Fruit fly (Drosophila melanogaster) whole organism, wandering third instar larva: ENCODE measurements around the gene bur.

ENCODE experiments used
- CG32264 ChIP-seq: fragments of 200-800 bp; sonication (Bioruptor generic); optimal IDR thresholded peaks from 2 replicates; lab custom pipeline; 2016; ENCODE audit warnings: missing biosample characterization, missing genetic modification characterization
- CG9705 ChIP-seq: fragments of 200-800 bp; sonication (Bioruptor generic); optimal IDR thresholded peaks from 2 replicates; lab custom pipeline; 2018; ENCODE audit warnings: missing biosample characterization, mild to moderate bottlenecking, missing genetic modification characterization
- CrebA ChIP-seq: fragments of 200-800 bp; sonication (Bioruptor generic); optimal IDR thresholded peaks from 2 replicates; lab custom pipeline; 2016; ENCODE audit warnings: missing biosample characterization, mild to moderate bottlenecking, missing genetic modification characterization, borderline replicate concordance
- Dfd ChIP-seq: fragments of >200 bp; optimal IDR thresholded peaks from 2 replicates; lab custom pipeline; 2017; ENCODE audit warnings: missing biosample characterization, missing genetic modification characterization
- Dif ChIP-seq: fragments of 200-275, 200-300 bp; sonication (Bioruptor generic); optimal IDR thresholded peaks from 2 replicates; lab custom pipeline; 2018; ENCODE audit warnings: missing biosample characterization, missing genetic modification characterization; ENCODE audit not compliant: partially characterized antibody
- GATAd ChIP-seq: sonication (Bioruptor generic); optimal IDR thresholded peaks from 2 replicates; lab custom pipeline; 2016; ENCODE audit warnings: missing biosample characterization, missing genetic modification characterization
- HLH106 ChIP-seq: fragments of 200-800 bp; optimal IDR thresholded peaks from 3 replicates; lab custom pipeline; 2019; ENCODE audit warnings: missing biosample characterization, mild to moderate bottlenecking, missing genetic modification characterization, moderate library complexity
- Hnf4 ChIP-seq: fragments of 200-800 bp; sonication (Bioruptor generic); optimal IDR thresholded peaks from 2 replicates; lab custom pipeline; 2016; ENCODE audit warnings: missing biosample characterization, mild to moderate bottlenecking, missing genetic modification characterization
- Jra ChIP-seq: sonication (Bioruptor generic); optimal IDR thresholded peaks from 2 replicates; lab custom pipeline; 2016; ENCODE audit warnings: missing biosample characterization, missing genetic modification characterization
- Mio ChIP-seq: sonication (Bioruptor generic); optimal IDR thresholded peaks from 2 replicates; lab custom pipeline; 2016; ENCODE audit warnings: missing biosample characterization, missing genetic modification characterization
- Myc ChIP-seq: fragments of >200 bp; optimal IDR thresholded peaks from 2 replicates; lab custom pipeline; 2017
- N ChIP-seq: fragments of >200 bp; optimal IDR thresholded peaks from 2 replicates; lab custom pipeline; 2018; ENCODE audit warnings: missing biosample characterization, missing external identifiers, missing genetic modification characterization
- OdsH ChIP-seq: fragments of 200-800 bp; sonication (Bioruptor generic); optimal IDR thresholded peaks from 2 replicates; lab custom pipeline; 2016; ENCODE audit warnings: missing biosample characterization, mild to moderate bottlenecking, missing genetic modification characterization
- Rel ChIP-seq, 2 experiments: fragments of 200-800 bp; sonication (Bioruptor generic) in 1 of 2; optimal IDR thresholded peaks; 2 replicates in 1 of 2; 3 replicates in 1 of 2; lab custom pipeline; 2016 to 2019; ENCODE audit warnings: mild to moderate bottlenecking in 2 of 2, missing biosample characterization in 2 of 2, missing genetic modification characterization in 2 of 2, moderate library complexity in 1 of 2
- Vsx2 ChIP-seq: fragments of 200-300, 225-300 bp; sonication (Bioruptor generic); optimal IDR thresholded peaks from 2 replicates; lab custom pipeline; 2018; ENCODE audit warnings: missing biosample characterization, missing genetic modification characterization; ENCODE audit not compliant: partially characterized antibody
- br ChIP-seq: fragments of 200-800 bp; sonication (Bioruptor generic); optimal IDR thresholded peaks from 2 replicates; lab custom pipeline; 2016; ENCODE audit warnings: missing biosample characterization, missing genetic modification characterization
- dmrt93B ChIP-seq: fragments of 200-800 bp; sonication (Bioruptor generic); optimal IDR thresholded peaks from 2 replicates; lab custom pipeline; 2018; ENCODE audit warnings: missing biosample characterization, mild to moderate bottlenecking, missing genetic modification characterization
- dsf ChIP-seq: sonication (Bioruptor generic); optimal IDR thresholded peaks from 2 replicates; lab custom pipeline; 2016; ENCODE audit warnings: missing biosample characterization, missing genetic modification characterization, borderline replicate concordance
- ey ChIP-seq: fragments of 200-800 bp; sonication (Bioruptor generic); optimal IDR thresholded peaks from 2 replicates; lab custom pipeline; 2016; ENCODE audit warnings: missing biosample characterization, missing genetic modification characterization
- foxo ChIP-seq, 2 experiments: fragments of 200-800 bp; sonication (Bioruptor generic); optimal IDR thresholded peaks; 2 replicates in 1 of 2; 3 replicates in 1 of 2; lab custom pipeline; 2016 to 2017; ENCODE audit warnings: missing biosample characterization in 2 of 2, missing genetic modification characterization in 2 of 2
- fru ChIP-seq: fragments of 200-800 bp; sonication (Bioruptor generic); optimal IDR thresholded peaks from 3 replicates; lab custom pipeline; 2016; ENCODE audit warnings: missing biosample characterization, mild to moderate bottlenecking, missing genetic modification characterization
- h ChIP-seq: fragments of 200-800 bp; sonication (Bioruptor generic); optimal IDR thresholded peaks from 3 replicates; lab custom pipeline; 2016; ENCODE audit warnings: missing biosample characterization, mild to moderate bottlenecking, missing genetic modification characterization
- jim ChIP-seq: fragments of 175-275, 200-325 bp; sonication (Bioruptor generic); optimal IDR thresholded peaks from 2 replicates; lab custom pipeline; 2016; ENCODE audit warnings: missing biosample characterization, mild to moderate bottlenecking, missing genetic modification characterization
- pan ChIP-seq: fragments of >200 bp; optimal IDR thresholded peaks from 2 replicates; lab custom pipeline; 2017
- psq ChIP-seq: fragments of 200-800 bp; sonication (Bioruptor generic); optimal IDR thresholded peaks from 3 replicates; lab custom pipeline; 2017; ENCODE audit warnings: missing biosample characterization, mild to moderate bottlenecking, missing genetic modification characterization, moderate library complexity
- rgr ChIP-seq: fragments of 200-800 bp; sonication (Bioruptor generic); optimal IDR thresholded peaks from 3 replicates; lab custom pipeline; 2016; ENCODE audit warnings: missing biosample characterization, mild to moderate bottlenecking, missing genetic modification characterization
- sage ChIP-seq: fragments of 200-800 bp; sonication (Bioruptor generic); optimal IDR thresholded peaks from 2 replicates; lab custom pipeline; 2016; ENCODE audit warnings: missing biosample characterization, mild to moderate bottlenecking, missing genetic modification characterization
- sv ChIP-seq: fragments of 200-800 bp; sonication (Bioruptor generic); optimal IDR thresholded peaks from 3 replicates; lab custom pipeline; 2016; ENCODE audit warnings: missing biosample characterization, missing genetic modification characterization
- tai ChIP-seq: sonication (Bioruptor generic); optimal IDR thresholded peaks from 2 replicates; lab custom pipeline; 2016; ENCODE audit warnings: missing biosample characterization, missing genetic modification characterization
- usp ChIP-seq: fragments of >200 bp; optimal IDR thresholded peaks from 2 replicates; lab custom pipeline; 2017; ENCODE audit warnings: missing biosample characterization, missing genetic modification characterization
- woc ChIP-seq: sonication (Bioruptor generic); optimal IDR thresholded peaks from 2 replicates; lab custom pipeline; 2016; ENCODE audit warnings: missing biosample characterization, mild to moderate bottlenecking, missing genetic modification characterization

bur gene

dm6 chr2L:21206193-21206592, 26.7 kb upstream of the bur start, which contains the start of gene clumsy:
TSS of gene clumsy (plus strand) at chr2L:21206493.
- TF ChIP-seq h (GFP tag; lab: Kevin White, UChicago) (no peak), CrebA (GFP tag; lab: Kevin White, UChicago) (no peak), woc (GFP tag; lab: Kevin White, UChicago) (no peak), Mio (GFP tag; lab: Kevin White, UChicago) (no peak), rgr (GFP tag; lab: Kevin White, UChicago) (no peak), dmrt93B (GFP tag; lab: Kevin White, UChicago) (no peak), psq (no peak), ey (GFP tag; lab: Kevin White, UChicago) (no peak), pan (lab: Kevin White, UChicago) (no peak), Jra (GFP tag; lab: Kevin White, UChicago) (no peak), sv (no peak), N (no peak), br (GFP tag; lab: Kevin White, UChicago) (no peak), Dif (no peak), usp (GFP tag; lab: Kevin White, UChicago) (no peak), Vsx2 (no peak), dsf (GFP tag; lab: Kevin White, UChicago) (no peak), Dfd (GFP tag; lab: Kevin White, UChicago) (no peak), foxo (GFP tag; optimal IDR thresholded peaks at IDR 0.05; lab: Kevin White, UChicago) (no peak), GATAd (no peak)

dm6 chr2L:21202702-21203101, 23.2 kb upstream of the bur start, which contains the start of gene CG31988:
TSS of gene CG31988 (minus strand) at chr2L:21202802.
- TF ChIP-seq CG32264 (GFP tag; lab: Kevin White, UChicago) (no peak), foxo (GFP tag; optimal IDR thresholded peaks at IDR 0.05; lab: Kevin White, UChicago) (no peak), tai (no peak), sv (no peak), HLH106 (tag; lab: Kevin White, UChicago) (no peak), Dif (no peak), dmrt93B (GFP tag; lab: Kevin White, UChicago) (no peak), woc (GFP tag; lab: Kevin White, UChicago) (no peak), dsf (GFP tag; lab: Kevin White, UChicago) (no peak), CG9705 (GFP tag; lab: Kevin White, UChicago) (no peak), ey (GFP tag; lab: Kevin White, UChicago) (no peak)

dm6 chr2L:21200275-21200674, 20.8 kb upstream of the bur start, which contains the start of gene CG31624:
TSS of gene CG31624 (minus strand) at chr2L:21200375.
- peak; percentile 16 for TF ChIP-seq Dfd (GFP tag; lab: Kevin White, UChicago)
- no peak for TF ChIP-seq Rel (GFP tag; optimal IDR thresholded peaks at IDR 0.05; lab: Kevin White, UChicago)
- no peak for TF ChIP-seq Rel (tag; optimal IDR thresholded peaks at IDR 0.05; lab: Kevin White, UChicago)

DNA sequence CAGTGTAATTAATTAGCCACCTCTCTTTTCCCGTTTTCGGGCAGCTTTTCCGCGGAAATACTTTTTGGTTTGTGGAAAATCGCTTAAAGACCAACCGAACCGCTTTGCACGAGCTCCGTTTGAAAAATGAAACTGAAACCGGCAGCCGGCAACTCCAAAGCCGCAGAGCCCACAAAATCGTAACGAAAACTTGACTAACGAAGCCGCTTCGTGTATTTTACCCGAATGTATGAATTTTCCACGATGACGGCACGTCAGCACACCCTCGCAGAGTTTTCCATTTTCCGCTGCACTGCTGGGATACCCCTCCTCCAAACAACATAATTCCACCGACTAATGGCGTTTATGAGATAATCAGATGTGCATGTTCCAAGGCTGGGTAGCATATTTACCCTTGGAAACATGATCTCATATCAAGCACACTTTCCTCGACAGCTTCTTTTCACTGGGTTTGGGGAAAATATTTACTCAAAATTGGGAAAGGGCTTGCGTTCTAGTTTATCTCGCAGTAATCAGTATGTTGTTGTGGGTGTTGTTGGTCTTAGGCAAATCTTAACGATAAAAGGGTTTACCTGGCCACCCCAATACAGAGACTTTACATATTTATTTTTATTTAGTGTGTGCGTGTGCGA, 19.3 kb upstream of the bur start, which contains the start of gene Ret:
Ret (minus strand) TSS at position 130 of the 632 bp plus-strand sequence.
- TF ChIP-seq pan (lab: Kevin White, UChicago) (no peak), tai (no peak), psq (no peak), sage (GFP tag; lab: Kevin White, UChicago) (no peak), CrebA (GFP tag; lab: Kevin White, UChicago) (no peak), Mio (GFP tag; lab: Kevin White, UChicago) (no peak), Hnf4 (no peak), woc (GFP tag; lab: Kevin White, UChicago) (no peak), HLH106 (tag; lab: Kevin White, UChicago) (no peak), ey (GFP tag; lab: Kevin White, UChicago) (no peak), h (GFP tag; lab: Kevin White, UChicago) (no peak), Myc (no peak), N (no peak), usp (GFP tag; lab: Kevin White, UChicago) (no peak), OdsH (GFP tag; lab: Kevin White, UChicago) (no peak), dsf (GFP tag; lab: Kevin White, UChicago) (no peak), Dif (no peak), CG9705 (GFP tag; lab: Kevin White, UChicago) (no peak)

dm6 chr2L:21197178-21197577, 17.7 kb upstream of the bur start:
- TF ChIP-seq fru (GFP tag; lab: Kevin White, UChicago) (peak; percentile 13), ey (GFP tag; lab: Kevin White, UChicago) (peak; percentile 1), foxo (GFP tag; optimal IDR thresholded peaks at IDR 0.05; lab: Kevin White, UChicago) (peak in 1 of 2 experiments; percentile 36), jim (GFP tag; lab: Kevin White, UChicago) (no peak), h (GFP tag; lab: Kevin White, UChicago) (peak; percentile 29)
